Fruit fly (Drosophila melanogaster) whole organism, embryonic: Measurements from ENCODE around the gene CG7916.
A peak's percentile ranks its signal among the peaks of the same experiment; 100 is the strongest.

Experiments
- Abd-B ChIP-seq: fragments of 200-800 bp; sonication (Bioruptor generic); optimal IDR thresholded peaks from 2 replicates; lab custom pipeline; 2018; ENCODE audit warnings: missing biosample characterization, mild to moderate bottlenecking, missing genetic modification characterization, moderate library complexity
- BEAF-32 ChIP-seq: fragments of 200-800 bp; sonication (Bioruptor generic); optimal IDR thresholded peaks from 3 replicates; lab custom pipeline; 2017; ENCODE audit warnings: missing biosample characterization, missing genetic modification characterization, mild to moderate bottlenecking, moderate library complexity, missing genetic modification reagents
- CG10565 ChIP-seq: fragments of 200-800 bp; sonication (Bioruptor generic); optimal IDR thresholded peaks from 3 replicates; lab custom pipeline; 2016; ENCODE audit warnings: missing biosample characterization, mild to moderate bottlenecking, missing genetic modification characterization
- CG12659 ChIP-seq: fragments of 200-800 bp; sonication (Bioruptor generic); optimal IDR thresholded peaks from 3 replicates; lab custom pipeline; 2017; ENCODE audit warnings: mild to moderate bottlenecking, missing biosample characterization, missing genetic modification reagents, missing genetic modification characterization
- CG13287 ChIP-seq: fragments of 200-800 bp; sonication (Bioruptor generic); IDR thresholded peaks from 2 replicates; pipeline ENCODE4 v1.3.6; 2022; ENCODE audit warnings: missing biosample characterization, missing genetic modification characterization; ENCODE audit not compliant: partially characterized antibody
- CG14710 ChIP-seq: fragments of 200-800 bp; sonication (Bioruptor generic); optimal IDR thresholded peaks from 3 replicates; lab custom pipeline; 2019; ENCODE audit warnings: missing biosample characterization, mild to moderate bottlenecking, missing genetic modification characterization, moderate library complexity
- CG15269 ChIP-seq: fragments of 200-800 bp; sonication (Bioruptor generic); optimal IDR thresholded peaks from 2 replicates; lab custom pipeline; 2018; ENCODE audit warnings: missing biosample characterization, mild to moderate bottlenecking, missing genetic modification characterization, moderate library complexity
- CG15696 ChIP-seq: fragments of 200-800 bp; sonication (Bioruptor generic); optimal IDR thresholded peaks from 2 replicates; lab custom pipeline; 2019; ENCODE audit warnings: missing biosample characterization, mild to moderate bottlenecking, missing genetic modification characterization, moderate library complexity
- CG16863 ChIP-seq: fragments of 200-800 bp; sonication (Bioruptor generic); optimal IDR thresholded peaks from 3 replicates; lab custom pipeline; 2016; ENCODE audit warnings: missing biosample characterization, missing genetic modification characterization
- CG2116 ChIP-seq: fragments of 200-800 bp; sonication (Bioruptor generic); optimal IDR thresholded peaks from 3 replicates; lab custom pipeline; 2018; ENCODE audit warnings: missing biosample characterization, mild to moderate bottlenecking, missing genetic modification characterization
- CG31388 ChIP-seq: fragments of 200-800 bp; sonication (Bioruptor generic); optimal IDR thresholded peaks from 2 replicates; lab custom pipeline; 2016; ENCODE audit warnings: missing biosample characterization, missing genetic modification characterization
- CG34224 ChIP-seq: fragments of 200-800 bp; sonication (Bioruptor generic); IDR thresholded peaks from 3 replicates; pipeline ENCODE4 v1.3.6; 2022; ENCODE audit warnings: missing biosample characterization, missing genetic modification characterization; ENCODE audit not compliant: partially characterized antibody
- CG4617 ChIP-seq: fragments of 200-800 bp; sonication (Bioruptor generic); optimal IDR thresholded peaks from 3 replicates; lab custom pipeline; 2016; ENCODE audit warnings: missing biosample characterization, missing genetic modification characterization, borderline replicate concordance
- CG6175 ChIP-seq: fragments of 200-800 bp; sonication (Bioruptor generic); IDR thresholded peaks from 3 replicates; pipeline ENCODE4 v1.3.6; 2022; ENCODE audit warnings: missing biosample characterization, missing genetic modification characterization
- CG7987 ChIP-seq: fragments of 200-800 bp; sonication (Bioruptor generic); optimal IDR thresholded peaks from 2 replicates; lab custom pipeline; 2018; ENCODE audit warnings: missing biosample characterization, mild to moderate bottlenecking, missing genetic modification characterization, moderate library complexity
- CG9797 ChIP-seq: fragments of 200-800 bp; sonication (Bioruptor generic); optimal IDR thresholded peaks from 3 replicates; lab custom pipeline; 2018; ENCODE audit warnings: missing biosample characterization, mild to moderate bottlenecking, missing genetic modification characterization
- D19A ChIP-seq: fragments of 200-800 bp; optimal IDR thresholded peaks from 3 replicates; lab custom pipeline; 2019; ENCODE audit warnings: missing biosample characterization, mild to moderate bottlenecking, missing genetic modification characterization, moderate library complexity
- Doc2 ChIP-seq: fragments of 200-800 bp; sonication (Bioruptor generic); IDR thresholded peaks from 2 replicates; pipeline ENCODE4 v1.3.6; 2022; ENCODE audit warnings: missing biosample characterization, missing genetic modification characterization
- Dp ChIP-seq: fragments of 200-800 bp; sonication (Bioruptor generic); optimal IDR thresholded peaks from 2 replicates; lab custom pipeline; 2018; ENCODE audit warnings: missing biosample characterization, mild to moderate bottlenecking, missing genetic modification characterization, moderate library complexity
- E2f2 ChIP-seq: fragments of 200-800 bp; sonication (Bioruptor generic); IDR thresholded peaks from 2 replicates; pipeline ENCODE4 v1.3.6; 2022; ENCODE audit warnings: missing biosample characterization, missing genetic modification characterization
- Gsc ChIP-seq: fragments of 200-800 bp; sonication (Bioruptor generic); IDR thresholded peaks from 2 replicates; pipeline ENCODE4 v1.3.6; 2022; ENCODE audit warnings: missing biosample characterization, missing genetic modification characterization
- MBD-R2 ChIP-seq: fragments of 200-800 bp; sonication (Bioruptor generic); IDR thresholded peaks from 2 replicates; pipeline ENCODE4 v1.3.6; 2022; ENCODE audit warnings: missing biosample characterization, missing genetic modification characterization
- MESR4 ChIP-seq: fragments of 200-800 bp; sonication (Bioruptor generic); optimal IDR thresholded peaks from 2 replicates; lab custom pipeline; 2018; ENCODE audit warnings: missing biosample characterization, mild to moderate bottlenecking, missing genetic modification characterization, moderate library complexity
- Max ChIP-seq: fragments of 200-800 bp; sonication (Bioruptor generic); optimal IDR thresholded peaks from 2 replicates; lab custom pipeline; 2016; ENCODE audit warnings: missing biosample characterization, mild to moderate bottlenecking, missing genetic modification characterization
- Myb ChIP-seq: fragments of 200-800 bp; sonication (Bioruptor generic); optimal IDR thresholded peaks from 2 replicates; lab custom pipeline; 2016; ENCODE audit warnings: missing biosample characterization, missing genetic modification characterization
- Ssrp ChIP-seq: fragments of 200-800 bp; sonication (Bioruptor generic); optimal IDR thresholded peaks from 2 replicates; lab custom pipeline; 2018; ENCODE audit warnings: missing biosample characterization, mild to moderate bottlenecking, missing genetic modification characterization, moderate library complexity
- YL-1 ChIP-seq: fragments of 200-800 bp; sonication (Bioruptor generic); optimal IDR thresholded peaks from 3 replicates; lab custom pipeline; 2017; ENCODE audit warnings: missing biosample characterization, mild to moderate bottlenecking, missing genetic modification characterization
- abd-A ChIP-seq: fragments of 200-800 bp; sonication (Bioruptor generic); optimal IDR thresholded peaks from 3 replicates; lab custom pipeline; 2019; ENCODE audit warnings: missing biosample characterization, mild to moderate bottlenecking, missing genetic modification characterization, moderate library complexity
- amos ChIP-seq: fragments of 200-800 bp; sonication (Bioruptor generic); IDR thresholded peaks from 2 replicates; pipeline ENCODE4 v1.3.6; 2022; ENCODE audit warnings: missing biosample characterization, missing genetic modification characterization; ENCODE audit not compliant: partially characterized antibody
- corto ChIP-seq: fragments of 200-800 bp; sonication (Bioruptor generic); optimal IDR thresholded peaks from 2 replicates; lab custom pipeline; 2016; ENCODE audit warnings: missing biosample characterization, mild to moderate bottlenecking, missing genetic modification characterization, moderate library complexity
- crol ChIP-seq: fragments of 200-800 bp; sonication (Bioruptor generic); IDR thresholded peaks from 2 replicates; pipeline ENCODE4 v1.3.6; 2022; ENCODE audit warnings: missing biosample characterization, missing genetic modification characterization
- dmrt99B ChIP-seq: fragments of 200-800 bp; sonication (Bioruptor generic); optimal IDR thresholded peaks from 2 replicates; lab custom pipeline; 2018; ENCODE audit warnings: missing biosample characterization, mild to moderate bottlenecking, missing genetic modification characterization, moderate library complexity
- gfzf ChIP-seq: fragments of 200-800 bp; sonication (Bioruptor generic); optimal IDR thresholded peaks from 2 replicates; lab custom pipeline; 2016; ENCODE audit warnings: missing biosample characterization, mild to moderate bottlenecking, missing genetic modification characterization, moderate library complexity
- pzg ChIP-seq: fragments of 200-800 bp; sonication (Bioruptor generic); optimal IDR thresholded peaks from 3 replicates; lab custom pipeline; 2018; ENCODE audit warnings: missing biosample characterization, mild to moderate bottlenecking, missing genetic modification characterization, moderate library complexity
- ranshi ChIP-seq: fragments of 200-800 bp; sonication (Bioruptor generic); IDR thresholded peaks from 2 replicates; pipeline ENCODE4 v1.3.6; 2022; ENCODE audit warnings: missing biosample characterization, missing genetic modification characterization
- schlank ChIP-seq: fragments of 200-800 bp; sonication (Bioruptor generic); optimal IDR thresholded peaks from 2 replicates; lab custom pipeline; 2018; ENCODE audit warnings: missing biosample characterization, mild to moderate bottlenecking, missing genetic modification characterization

CG7916 gene

dm6 chr2L:13820176-13820575, 26.4 kb upstream of the CG7916 start:
- TF ChIP-seq CG12659 (GFP tag; lab: Kevin White, UChicago): no peak
- TF ChIP-seq CG15269 (tag; lab: Kevin White, UChicago): no peak
- no peak for TF ChIP-seq dmrt99B (tag; lab: Kevin White, UChicago)
- 0 out of 2 replicates have a peak, but pooled peaks have one; percentile 20 for TF ChIP-seq crol (GFP tag; lab: Robert Waterston, UW)
- TF ChIP-seq MESR4 (GFP tag; lab: Kevin White, UChicago): no peak

- TF ChIP-seq ranshi (GFP tag; lab: Robert Waterston, UW) (no peak), crol (GFP tag; lab: Robert Waterston, UW) (no peak), Max (GFP tag; lab: Kevin White, UChicago) (no peak), CG10565 (GFP tag; lab: Kevin White, UChicago) (no peak), Ssrp (tag; lab: Kevin White, UChicago) (no peak), abd-A (tag; lab: Kevin White, UChicago) (no peak), Abd-B (GFP tag; lab: Kevin White, UChicago) (no peak), CG14710 (no peak), D19A (tag; lab: Kevin White, UChicago) (no peak), CG15696 (tag; lab: Kevin White, UChicago) (no peak), CG6175 (GFP tag; lab: Robert Waterston, UW) (no peak), schlank (tag; lab: Kevin White, UChicago) (no peak), Doc2 (GFP tag; lab: Robert Waterston, UW) (no peak), CG16863 (GFP tag; lab: Kevin White, UChicago) (no peak)
Measured at dm6 chr2L:13820948-13821347, 25.6 kb upstream of the CG7916 start, which contains the start of gene b. b (plus strand) TSS chr2L:13821248.

dm6 chr2L:13827557-13827956, 19.0 kb upstream of the CG7916 start, which contains the start of gene PolG1:
PolG1 (minus strand) TSS chr2L:13827772.
- peak; percentile 29 for TF ChIP-seq pzg (GFP tag; lab: Kevin White, UChicago)
- TF ChIP-seq CG2116: peak; percentile 12
- TF ChIP-seq CG34224 (GFP tag; lab: Robert Waterston, UW): peak; percentile 20; the same call in 1 of the 3 replicates
- peak; percentile 64 for TF ChIP-seq CG9797 (GFP tag; lab: Kevin White, UChicago)
- TF ChIP-seq MESR4 (GFP tag; lab: Kevin White, UChicago): peak; percentile 14
- peak; percentile 28; the same call in 1 of the 2 replicates for TF ChIP-seq CG13287 (GFP tag; lab: Robert Waterston, UW)
- no peak for TF ChIP-seq corto (GFP tag; lab: Kevin White, UChicago)
- peak; percentile 66 for TF ChIP-seq gfzf
- peak; percentile 81 for TF ChIP-seq Myb
- TF ChIP-seq Dp (GFP tag; lab: Kevin White, UChicago): peak; percentile 38
- no peak for TF ChIP-seq Gsc
- TF ChIP-seq CG7987 (GFP tag; lab: Kevin White, UChicago): no peak
- no peak for TF ChIP-seq CG31388 (GFP tag; lab: Kevin White, UChicago)
- TF ChIP-seq MBD-R2 (GFP tag; lab: Robert Waterston, UW): peak; percentile 58
- TF ChIP-seq amos (GFP tag; lab: Robert Waterston, UW): 0 out of 2 replicates have a peak, but pooled peaks have one; percentile 8
- peak; percentile 28 for TF ChIP-seq BEAF-32 (GFP tag; lab: Kevin White, UChicago)
- peak; percentile 31 for TF ChIP-seq E2f2
- TF ChIP-seq CG4617 (GFP tag; lab: Kevin White, UChicago): peak; percentile 22
- TF ChIP-seq YL-1 (GFP tag; lab: Kevin White, UChicago): peak; percentile 24
- TF ChIP-seq, all 482 proteins: peak for 15
